Fruit fly (Drosophila melanogaster): Measurements from ENCODE around the gene CG13059.

DNA sequence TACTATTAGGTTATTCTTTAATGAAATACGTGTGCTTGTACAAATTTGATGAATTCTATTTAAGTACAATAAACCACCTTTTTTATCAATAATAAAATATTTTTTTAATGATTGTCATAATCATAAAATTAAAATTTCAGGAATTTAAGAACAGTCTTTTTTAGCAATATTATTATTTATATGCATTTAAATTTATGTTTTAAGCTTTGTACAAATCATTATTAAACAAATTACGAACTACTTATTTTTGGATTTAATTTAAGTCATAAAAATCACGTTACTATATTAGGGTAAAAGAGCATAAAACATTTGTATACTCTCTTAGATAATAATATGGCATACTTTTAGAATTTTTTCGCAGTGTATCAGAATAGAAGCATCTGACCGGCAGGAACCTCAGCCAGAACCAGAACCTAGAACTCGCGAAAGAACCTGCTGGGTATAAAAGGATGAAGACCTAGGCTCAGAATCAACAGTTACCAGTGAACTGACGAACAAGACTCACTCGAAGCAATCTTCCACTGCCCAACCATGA lies 38.7 kb downstream of the CG13059 start, which contains the start of gene Cpr72Ea:
- no peak for TF ChIP-seq insv (optimal IDR thresholded peaks at IDR 0.05)
- no peak for TF ChIP-seq Sin3A (optimal IDR thresholded peaks at IDR 0.05)
- no peak for TF ChIP-seq Myc (optimal IDR thresholded peaks at IDR 0.05)
- TF ChIP-seq psq (optimal IDR thresholded peaks at IDR 0.05) = no peak

Data from Kc167 (cell line).